Worm (Caenorhabditis elegans) whole organism, L4/young adult: Measurements from ENCODE around the gene nlp-63.

Experiments
- W03F9.2 ChIP-seq: fragments of 150-350 bp; optimal IDR thresholded peaks from 2 replicates; lab custom pipeline; 2014; ENCODE audit warnings: missing biosample characterization, missing genetic modification characterization
- dao-5 ChIP-seq: sonication (generic microtip); optimal IDR thresholded peaks from 2 replicates; lab custom pipeline; 2016; ENCODE audit warnings: missing genotype, missing genetic modification characterization, moderate library complexity, missing compliant biosample characterization
- him-1 ChIP-seq: sonication (generic microtip); optimal IDR thresholded peaks from 2 replicates; lab custom pipeline; 2016; ENCODE audit warnings: missing genotype, missing genetic modification reagents, missing genetic modification characterization, missing compliant biosample characterization

DNA sequence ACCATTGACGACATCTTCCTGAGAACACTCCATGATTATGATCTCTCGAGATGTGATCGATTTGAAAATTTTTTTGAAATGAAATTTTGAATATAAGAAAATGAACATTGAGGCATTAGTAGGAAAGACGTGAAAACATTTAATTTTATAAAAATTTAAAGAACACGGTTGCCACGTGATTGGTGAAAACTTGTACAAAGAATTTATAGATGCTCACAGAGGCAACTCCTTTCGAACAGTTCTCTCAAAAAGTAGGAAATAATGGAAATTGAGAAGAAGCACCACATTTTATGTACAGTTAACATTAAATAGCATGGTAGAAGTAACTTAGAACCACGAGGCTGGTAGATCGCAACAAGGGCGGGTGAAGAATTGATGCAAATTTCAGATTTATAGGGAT, 48.3 kb upstream of the nlp-63 start, which contains the start of gene ZK945.6:
- TF ChIP-seq him-1 (no peak), dao-5 (tag; lab: Kevin White, UChicago) (no peak), W03F9.2 (tag; lab: Kevin White, UChicago) (no peak)
